Worm (Caenorhabditis elegans) whole organism, L3 larva: Measurements from ENCODE around the gene C48D1.9.

Experiments
- ama-1 ChIP-seq: fragments of 150-350 bp; optimal IDR thresholded peaks from 2 replicates; lab custom pipeline; 2018
- ceh-16 ChIP-seq: sonication (generic microtip); optimal IDR thresholded peaks from 2 replicates; lab custom pipeline; 2017; ENCODE audit warnings: missing biosample characterization, missing genetic modification characterization
- daf-12 ChIP-seq: fragments of 150-350 bp; optimal IDR thresholded peaks from 2 replicates; lab custom pipeline; 2014; ENCODE audit warnings: missing biosample characterization, missing genetic modification reagents, missing genetic modification characterization
- egl-27 ChIP-seq: sonication (generic microtip); optimal IDR thresholded peaks from 4 replicates; lab custom pipeline; 2017; ENCODE audit warnings: missing biosample characterization, missing genetic modification reagents, missing genetic modification characterization
- elt-3 ChIP-seq, 3 experiments: fragments of 150-350 bp in 1 of 3; sonication (generic microtip) in 2 of 3; optimal IDR thresholded peaks; 2 replicates in 2 of 3; 4 replicates in 1 of 3; lab custom pipeline; 2014 to 2017; ENCODE audit warnings: missing biosample characterization in 3 of 3, missing genetic modification characterization in 3 of 3
- fos-1 ChIP-seq: fragments of 150-350 bp; optimal IDR thresholded peaks from 2 replicates; lab custom pipeline; 2014; ENCODE audit warnings: missing biosample characterization, missing genetic modification characterization
- jun-1 ChIP-seq: fragments of 150-350 bp; optimal IDR thresholded peaks from 2 replicates; lab custom pipeline; 2014; ENCODE audit warnings: missing biosample characterization, missing genetic modification reagents, missing genetic modification characterization
- lin-39 ChIP-seq: fragments of 150-350 bp; optimal IDR thresholded peaks from 2 replicates; lab custom pipeline; 2018; ENCODE audit warnings: missing biosample characterization, missing genetic modification reagents, missing genetic modification characterization
- nhr-23 ChIP-seq: fragments of 150-350 bp; optimal IDR thresholded peaks from 2 replicates; lab custom pipeline; 2014; ENCODE audit warnings: missing biosample characterization, missing genetic modification reagents, missing genetic modification characterization
- nhr-237 ChIP-seq: fragments of 150-350 bp; optimal IDR thresholded peaks from 2 replicates; lab custom pipeline; 2014; ENCODE audit warnings: missing biosample characterization, missing genetic modification characterization
- skn-1 ChIP-seq: fragments of 150-350 bp; optimal IDR thresholded peaks from 2 replicates; lab custom pipeline; 2014; ENCODE audit warnings: missing biosample characterization, missing genetic modification characterization
- snpc-4 ChIP-seq: fragments of 150-350 bp; optimal IDR thresholded peaks from 2 replicates; lab custom pipeline; 2014; ENCODE audit warnings: missing biosample characterization, missing genetic modification characterization
- tbx-2 ChIP-seq: sonication (generic microtip); optimal IDR thresholded peaks from 2 replicates; lab custom pipeline; 2016; ENCODE audit warnings: mild to moderate bottlenecking, missing genetic modification characterization, missing compliant biosample characterization
- ztf-11 ChIP-seq: fragments of 150-350 bp; optimal IDR thresholded peaks from 2 replicates; lab custom pipeline; 2014; ENCODE audit warnings: missing biosample characterization, missing genetic modification characterization

- TF ChIP-seq skn-1 (no peak), lin-39 (no peak), tbx-2 (no peak), fos-1 (tag; lab: Kevin White, UChicago) (no peak), ztf-11 (tag; lab: Kevin White, UChicago) (no peak), elt-3 (tag; optimal IDR thresholded peaks at IDR 0.05; lab: Kevin White, UChicago) (no peak), snpc-4 (tag; lab: Kevin White, UChicago) (no peak), egl-27 (tag; lab: Kevin White, UChicago) (no peak), nhr-237 (no peak), daf-12 (tag; lab: Kevin White, UChicago) (no peak), ceh-16 (tag; lab: Kevin White, UChicago) (no peak), ama-1 (lab: Kevin White, UChicago) (no peak), nhr-23 (tag; lab: Kevin White, UChicago) (no peak), jun-1 (tag; lab: Kevin White, UChicago) (no peak)
Measured at ce11 chrIV:13236485-13236884, 27.0 kb upstream of the C48D1.9 start, which contains the start of gene pwp-1.
